Fruit fly (Drosophila melanogaster): ENCODE data around the gene CG31924.

DNA sequence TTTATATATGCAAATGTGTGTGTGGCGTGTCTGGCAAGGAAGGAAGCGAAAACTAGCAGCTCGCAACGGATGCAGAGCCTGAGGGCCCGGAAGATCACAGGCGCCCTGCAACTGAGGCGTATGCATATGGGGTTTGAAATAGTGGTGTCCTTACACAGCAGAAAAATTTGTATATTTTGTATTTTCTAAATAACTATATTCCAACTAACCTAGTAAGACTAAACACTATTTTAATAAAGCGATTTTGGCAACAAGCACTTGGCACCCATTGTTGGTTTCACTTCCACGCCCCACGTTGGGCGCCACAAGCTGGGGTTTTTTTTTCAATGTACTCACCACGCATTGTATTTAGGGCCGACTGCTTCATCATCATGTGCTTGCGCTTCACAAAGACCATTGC lies 31.8 kb upstream of the CG31924 start:
- TF ChIP-seq CG9948 (tag; optimal IDR thresholded peaks at IDR 0.05) (no peak), fd96Ca (GFP tag; IDR thresholded peaks at IDR 0.05) (no peak), Ets98B (GFP tag; IDR thresholded peaks at IDR 0.05) (no peak), CG4496 (GFP tag; IDR thresholded peaks at IDR 0.05) (no peak), CG8159 (tag; optimal IDR thresholded peaks at IDR 0.05) (no peak)

Measured in whole organism, pupa.